ENCODE assay signal across 2 fruit fly cellular contexts in the genomic region with DNA sequence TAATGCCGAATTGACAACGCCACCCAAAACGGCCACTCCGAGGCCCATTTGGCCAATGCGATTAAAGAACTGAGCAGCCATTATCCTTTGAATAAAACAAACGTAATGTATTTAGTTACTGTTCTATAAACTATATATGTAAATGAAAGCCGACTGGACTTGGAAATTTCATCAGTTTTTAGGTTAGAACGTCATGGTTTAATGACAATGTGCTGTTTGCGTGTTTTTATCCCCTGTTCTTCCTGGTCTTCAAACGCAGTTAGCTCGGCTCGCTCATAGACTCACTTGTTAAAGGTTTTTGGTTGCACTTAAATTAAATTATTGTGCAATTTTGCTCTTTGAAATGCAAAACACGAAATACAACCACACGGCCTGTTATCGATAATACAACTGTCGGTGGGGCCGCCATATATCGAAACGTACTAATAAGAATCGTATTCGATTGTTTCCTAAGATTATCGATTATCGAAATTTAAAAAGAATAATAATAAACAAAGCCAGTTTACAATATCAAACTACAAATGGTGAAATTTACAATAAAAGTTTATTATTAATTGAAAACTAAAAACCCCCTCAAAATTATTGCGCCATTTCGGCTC.
TF ChIP-seq lines count a peak whose summit lies in the region.

A gene (minus strand): TSS at position 398 of the 599 bp plus-strand sequence.

- no peak for TF ChIP-seq CTCF in whole organism, embryonic (GFP tag; optimal IDR thresholded peaks at IDR 0.05; lab: Kevin White, UChicago)

TF ChIP-seq in whole organism, embryonic, 481 proteins besides CTCF, POLR2A, EP300 and RAD21 (continues in another document):
- TF ChIP-seq CG12659 (GFP tag; optimal IDR thresholded peaks at IDR 0.05; lab: Kevin White, UChicago) (peak; percentile 20), CG6813 (GFP tag; optimal IDR thresholded peaks at IDR 0.05; lab: Kevin White, UChicago) (no peak), stwl (tag; optimal IDR thresholded peaks at IDR 0.05; lab: Kevin White, UChicago) (peak; percentile 69), wek (GFP tag; optimal IDR thresholded peaks at IDR 0.05; lab: Kevin White, UChicago) (no peak), sc (optimal IDR thresholded peaks at IDR 0.05; lab: Kevin White, UChicago) (no peak), sc (GFP tag; optimal IDR thresholded peaks at IDR 0.05; lab: Kevin White, UChicago) (no peak), CG14441 (GFP tag; IDR thresholded peaks at IDR 0.05; lab: Robert Waterston, UW) (no peak), CG6254 (GFP tag; optimal IDR thresholded peaks at IDR 0.05; lab: Kevin White, UChicago) (no peak), Opbp (GFP tag; IDR thresholded peaks at IDR 0.05; lab: Robert Waterston, UW; ENCODE audit: partially characterized antibody) (peak; percentile 92), Tbp (GFP tag; optimal IDR thresholded peaks at IDR 0.05; lab: Kevin White, UChicago) (no peak), onecut (GFP tag; IDR thresholded peaks at IDR 0.05; lab: Robert Waterston, UW) (no peak), Nf-YC (tag; optimal IDR thresholded peaks at IDR 0.05; lab: Kevin White, UChicago) (no peak), Ssrp (tag; optimal IDR thresholded peaks at IDR 0.05; lab: Kevin White, UChicago) (no peak), kni (GFP tag; optimal IDR thresholded peaks at IDR 0.05; lab: Kevin White, UChicago) (no peak), Hr51 (GFP tag; optimal IDR thresholded peaks at IDR 0.05; lab: Kevin White, UChicago) (no peak), CG9609 (GFP tag; optimal IDR thresholded peaks at IDR 0.05; lab: Kevin White, UChicago) (no peak), PHDP (tag; optimal IDR thresholded peaks at IDR 0.05; lab: Kevin White, UChicago) (no peak), MBD-R2 (GFP tag; IDR thresholded peaks at IDR 0.05; lab: Robert Waterston, UW) (no peak), sna (GFP tag; IDR thresholded peaks at IDR 0.05; lab: Robert Waterston, UW; ENCODE audit: partially characterized antibody) (peak; percentile 90), zfh2 (GFP tag; optimal IDR thresholded peaks at IDR 0.05; lab: Kevin White, UChicago) (no peak), ham (GFP tag; IDR thresholded peaks at IDR 0.05; lab: Robert Waterston, UW) (no peak), Meics (GFP tag; optimal IDR thresholded peaks at IDR 0.05; lab: Kevin White, UChicago) (no peak), CG8388 (GFP tag; optimal IDR thresholded peaks at IDR 0.05; lab: Kevin White, UChicago) (no peak), CG2712 (tag; optimal IDR thresholded peaks at IDR 0.05; lab: Kevin White, UChicago) (peak; percentile 8), B-H2 (GFP tag; optimal IDR thresholded peaks at IDR 0.05; lab: Kevin White, UChicago) (no peak), CG10267 (tag; optimal IDR thresholded peaks at IDR 0.05; lab: Kevin White, UChicago) (peak; percentile 28), bbx (GFP tag; IDR thresholded peaks at IDR 0.05; lab: Robert Waterston, UW; ENCODE audit: partially characterized antibody) (peak; percentile 90), Hsf (GFP tag; optimal IDR thresholded peaks at IDR 0.05; lab: Kevin White, UChicago) (no peak), az2 (GFP tag; optimal IDR thresholded peaks at IDR 0.05; lab: Kevin White, UChicago) (no peak), CG15479 (GFP tag; optimal IDR thresholded peaks at IDR 0.05; lab: Kevin White, UChicago) (no peak), CG18599 (GFP tag; optimal IDR thresholded peaks at IDR 0.05; lab: Kevin White, UChicago) (no peak), cg (GFP tag; optimal IDR thresholded peaks at IDR 0.05; lab: Kevin White, UChicago) (no peak), pita (GFP tag; optimal IDR thresholded peaks at IDR 0.05; lab: Kevin White, UChicago) (no peak), E2f1 (GFP tag; IDR thresholded peaks at IDR 0.05; lab: Robert Waterston, UW) (no peak), Mes4 (GFP tag; optimal IDR thresholded peaks at IDR 0.05; lab: Kevin White, UChicago) (no peak), ATbp (GFP tag; optimal IDR thresholded peaks at IDR 0.05; lab: Kevin White, UChicago) (no peak), inv (GFP tag; IDR thresholded peaks at IDR 0.05; lab: Robert Waterston, UW; ENCODE audit: partially characterized antibody) (peak; percentile 74), CG12219 (GFP tag; optimal IDR thresholded peaks at IDR 0.05; lab: Kevin White, UChicago) (no peak), ranshi (GFP tag; IDR thresholded peaks at IDR 0.05; lab: Robert Waterston, UW) (no peak), Sin3A (optimal IDR thresholded peaks at IDR 0.05; lab: Kevin White, UChicago) (no peak), D (optimal IDR thresholded peaks at IDR 0.05; lab: Kevin White, UChicago) (no peak), D (GFP tag; optimal IDR thresholded peaks at IDR 0.05; lab: Kevin White, UChicago) (no peak), ato (GFP tag; IDR thresholded peaks at IDR 0.05; lab: Robert Waterston, UW; ENCODE audit: partially characterized antibody) (peak; percentile 96)

TF ChIP-seq in whole organism, wandering third instar larva, 38 proteins besides CTCF, POLR2A, EP300 and RAD21:
- TF ChIP-seq Myc (optimal IDR thresholded peaks at IDR 0.05; lab: Kevin White, UChicago) = peak; percentile 15
- no peak for TF ChIP-seq CG32264 (GFP tag; optimal IDR thresholded peaks at IDR 0.05; lab: Kevin White, UChicago)
